Worm (Caenorhabditis elegans) whole organism, midembryonic: ENCODE data around the gene fbxa-31.

Source experiments
- T22C8.4 ChIP-seq: fragments of 200-800 bp; sonication (Bioruptor generic); IDR thresholded peaks from 2 replicates; pipeline ENCODE4 v1.3.6; 2022; ENCODE audit warnings: missing genetic modification characterization, missing compliant biosample characterization
- cog-1 ChIP-seq: sonication (generic microtip); optimal IDR thresholded peaks from 2 replicates; lab custom pipeline; 2016; ENCODE audit warnings: missing genetic modification characterization, missing compliant biosample characterization
- flt-1 ChIP-seq: fragments of 200-800 bp; sonication (Bioruptor generic); IDR thresholded peaks from 2 replicates; pipeline ENCODE4 v1.3.6; 2022; ENCODE audit warnings: missing genetic modification characterization, missing compliant biosample characterization
- klf-2 ChIP-seq: fragments of 200-800 bp; sonication (Bioruptor generic); conservative IDR thresholded peaks from 2 replicates; pipeline ENCODE4 v1.3.6; 2022; ENCODE audit warnings: missing genetic modification reagents, missing genetic modification characterization, missing compliant biosample characterization
- ref-1 ChIP-seq: fragments of 200-800 bp; sonication (Bioruptor generic); conservative IDR thresholded peaks from 2 replicates; pipeline ENCODE4 v1.3.6; 2022; ENCODE audit warnings: missing genetic modification reagents, missing genetic modification characterization, missing compliant biosample characterization
- tab-1 ChIP-seq: fragments of 200-800 bp; sonication (Bioruptor generic); IDR thresholded peaks from 2 replicates; pipeline ENCODE4 v1.3.6; 2022; ENCODE audit warnings: missing genetic modification characterization, missing compliant biosample characterization
- ztf-23 ChIP-seq: fragments of 200-800 bp; sonication (Bioruptor generic); IDR thresholded peaks from 2 replicates; pipeline ENCODE4 v1.3.6; 2022; ENCODE audit warnings: missing genetic modification reagents, missing genetic modification characterization, missing compliant biosample characterization
- ztf-29 ChIP-seq: fragments of 200-800 bp; sonication (Bioruptor generic); IDR thresholded peaks from 2 replicates; pipeline ENCODE4 v1.3.6; 2022; ENCODE audit warnings: missing genetic modification reagents, missing genetic modification characterization, missing compliant biosample characterization

DNA sequence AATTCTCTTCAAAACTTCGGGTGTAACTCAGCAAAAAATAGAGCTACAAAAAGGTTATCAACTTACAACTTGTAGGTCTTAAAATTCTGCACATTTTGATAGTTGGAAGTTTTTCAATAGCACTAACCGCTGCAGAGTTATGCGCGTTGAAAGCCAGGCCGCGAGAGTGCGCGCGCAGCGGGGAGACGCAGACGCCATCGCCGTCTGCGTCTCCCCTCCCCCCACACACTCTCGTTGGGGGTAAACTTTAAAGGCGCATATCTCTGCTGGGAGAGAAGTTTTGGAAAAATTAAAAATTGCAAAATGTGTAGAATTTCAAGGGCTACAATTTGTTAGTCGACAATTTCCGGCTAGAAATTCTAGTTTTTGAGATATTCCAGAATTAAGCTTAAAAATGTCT is 41.7 kb downstream of the fbxa-31 start:
- TF ChIP-seq flt-1 (GFP tag; lab: Robert Waterston, UW) (no peak), tab-1 (GFP tag; lab: Robert Waterston, UW) (no peak), ztf-29 (GFP tag; lab: Robert Waterston, UW) (no peak), ref-1 (GFP tag; lab: Robert Waterston, UW) (no peak), cog-1 (tag; lab: Kevin White, UChicago) (no peak), klf-2 (no peak), ztf-23 (GFP tag; lab: Robert Waterston, UW) (no peak), T22C8.4 (GFP tag; lab: Robert Waterston, UW) (no peak)
